Fruit fly (Drosophila melanogaster): ENCODE measurements around the gene CG7910.

The CG7910 gene

DNA sequence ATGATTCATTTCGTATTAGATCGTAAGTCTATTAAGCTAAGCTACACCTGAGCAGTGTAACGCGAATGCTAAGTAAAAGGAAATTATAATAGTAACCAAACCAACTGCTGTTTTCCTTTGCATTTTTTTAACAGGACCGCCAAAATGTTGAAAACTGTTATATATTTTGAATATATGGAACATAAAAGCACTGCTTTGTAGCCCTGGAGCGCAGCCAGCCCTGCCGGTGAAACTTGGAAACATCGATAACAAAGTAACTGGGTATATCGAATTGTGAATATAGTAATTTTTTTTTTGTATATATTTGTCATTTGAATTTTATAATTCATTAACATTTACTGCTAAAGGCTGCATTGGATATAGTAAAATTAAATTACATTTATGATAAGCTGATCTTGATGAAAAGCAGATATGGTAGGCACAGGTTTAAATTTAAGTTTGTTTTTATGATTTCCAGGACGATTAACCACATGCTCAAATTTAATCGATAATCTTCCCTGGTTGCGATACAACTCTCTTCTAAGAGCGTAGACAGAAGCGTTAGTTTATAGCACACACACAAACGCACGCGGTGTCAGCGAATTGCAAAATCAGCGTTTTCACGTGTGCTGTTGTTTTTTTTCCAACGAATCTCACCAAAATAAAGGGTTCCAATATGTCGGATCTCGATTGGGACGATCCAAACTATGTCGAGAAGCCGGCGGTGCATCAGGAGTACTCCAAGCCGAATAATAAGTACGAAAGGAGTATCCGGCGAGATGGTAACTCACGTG is 35.3 kb downstream of the CG7910 start, which contains the start of gene CG7878 (continued):
- TF ChIP-seq CG7745 (tag; optimal IDR thresholded peaks at IDR 0.05) (no peak), CG1529 (GFP tag; optimal IDR thresholded peaks at IDR 0.05) (no peak), Atf6 (GFP tag; IDR thresholded peaks at IDR 0.05) (peak; percentile 48; the same call in 1 of the 2 replicates), Sry-β (GFP tag; optimal IDR thresholded peaks at IDR 0.05) (peak; percentile 18), Dref (GFP tag; IDR thresholded peaks at IDR 0.05) (peak; percentile 86), CG9437 (GFP tag; optimal IDR thresholded peaks at IDR 0.05) (no peak), ems (GFP tag; optimal IDR thresholded peaks at IDR 0.05) (peak; percentile 61), NFAT (GFP tag; IDR thresholded peaks at IDR 0.05) (peak; percentile 76), Hr78 (GFP tag; optimal IDR thresholded peaks at IDR 0.05) (no peak), CG8089 (GFP tag; optimal IDR thresholded peaks at IDR 0.05) (no peak), CG14050 (GFP tag; IDR thresholded peaks at IDR 0.05) (no peak), CG14860 (GFP tag; IDR thresholded peaks at IDR 0.05; ENCODE audit: partially characterized antibody) (peak; percentile 61), bcd (GFP tag; optimal IDR thresholded peaks at IDR 0.05) (peak; percentile 61), CG32772 (GFP tag; IDR thresholded peaks at IDR 0.05) (peak; percentile 55; the same call in 1 of the 2 replicates), CG10979 (tag; optimal IDR thresholded peaks at IDR 0.05) (peak; percentile 10), peb (GFP tag; IDR thresholded peaks at IDR 0.05) (no peak), jing (GFP tag; optimal IDR thresholded peaks at IDR 0.05) (no peak), sna (GFP tag; IDR thresholded peaks at IDR 0.05; ENCODE audit: partially characterized antibody) (peak; percentile 67; the same call in 1 of the 2 replicates), prd (optimal IDR thresholded peaks at IDR 0.05) (no peak), prd (GFP tag; IDR thresholded peaks at IDR 0.05) (0 out of 3 replicates have a peak, but pooled peaks have one; percentile 40), lilli (GFP tag; optimal IDR thresholded peaks at IDR 0.05) (peak; percentile 81), pum (GFP tag; optimal IDR thresholded peaks at IDR 0.05) (peak; percentile 35), lola (GFP tag; optimal IDR thresholded peaks at IDR 0.05) (peak in 1 of 3 experiments; percentile 21), CkIIα-i1 (GFP tag; IDR thresholded peaks at IDR 0.05) (no peak), Jarid2 (GFP tag; optimal IDR thresholded peaks at IDR 0.05) (no peak), ERR (GFP tag; optimal IDR thresholded peaks at IDR 0.05) (peak; percentile 51), Dfd (GFP tag; optimal IDR thresholded peaks at IDR 0.05) (no peak), CG6683 (GFP tag; optimal IDR thresholded peaks at IDR 0.05) (no peak), p53 (GFP tag; optimal IDR thresholded peaks at IDR 0.05) (no peak), bsh (GFP tag; optimal IDR thresholded peaks at IDR 0.05) (peak in 1 of 2 experiments; percentile 33), Dek (tag; optimal IDR thresholded peaks at IDR 0.05) (peak; percentile 72), Usf (GFP tag; optimal IDR thresholded peaks at IDR 0.05) (peak; percentile 14), Dip3 (GFP tag; optimal IDR thresholded peaks at IDR 0.05) (peak; percentile 73), Myb (GFP tag; optimal IDR thresholded peaks at IDR 0.05) (peak; percentile 76), dmrt99B (tag; optimal IDR thresholded peaks at IDR 0.05) (peak; percentile 29), CG1024 (GFP tag; IDR thresholded peaks at IDR 0.05) (peak; percentile 58), sr (GFP tag; IDR thresholded peaks at IDR 0.05) (no peak), gem (tag; optimal IDR thresholded peaks at IDR 0.05) (peak; percentile 65), dimm (GFP tag; IDR thresholded peaks at IDR 0.05) (no peak), CG12071 (GFP tag; optimal IDR thresholded peaks at IDR 0.05) (no peak), en (GFP tag; optimal IDR thresholded peaks at IDR 0.05) (peak; percentile 21), D (optimal IDR thresholded peaks at IDR 0.05) (no peak), D (GFP tag; optimal IDR thresholded peaks at IDR 0.05) (no peak), sob (GFP tag; IDR thresholded peaks at IDR 0.05) (peak; percentile 71), CG10543 (GFP tag; optimal IDR thresholded peaks at IDR 0.05) (peak; percentile 64), Dip2 (GFP tag; IDR thresholded peaks at IDR 0.05) (no peak), sqz (GFP tag; optimal IDR thresholded peaks at IDR 0.05) (peak; percentile 63), Xbp1 (GFP tag; optimal IDR thresholded peaks at IDR 0.05) (peak; percentile 62), pnt (GFP tag; optimal IDR thresholded peaks at IDR 0.05) (peak; percentile 30)
